Worm (Caenorhabditis elegans) whole organism, mixed stage, embryonic: ENCODE results near the gene cyp-25A2.
"Not testable (repeated sequence)": the region's sequence is repeated elsewhere in the genome, so short reads cannot be mapped to it uniquely, and the experiment has no call there.

Source experiments
- ham-2 ChIP-seq: fragments of 200-800 bp; sonication (Bioruptor generic); optimal IDR thresholded peaks from 2 replicates; lab custom pipeline; 2018; ENCODE audit warnings: mild to moderate bottlenecking, missing genetic modification characterization, missing compliant biosample characterization
- nhr-76 ChIP-seq: sonication (generic microtip); optimal IDR thresholded peaks from 2 replicates; lab custom pipeline; 2017; ENCODE audit warnings: missing biosample characterization, missing genetic modification characterization
- sem-2 ChIP-seq: fragments of 200-800 bp; sonication (Bioruptor generic); optimal IDR thresholded peaks from 2 replicates; lab custom pipeline; 2018; ENCODE audit warnings: mild to moderate bottlenecking, missing genetic modification characterization, missing compliant biosample characterization
- snpc-4 ChIP-seq: fragments of 150-350 bp; optimal IDR thresholded peaks from 2 replicates; lab custom pipeline; 2014; ENCODE audit warnings: missing biosample characterization, missing genetic modification characterization
- unc-39 ChIP-seq: fragments of 150-350 bp; optimal IDR thresholded peaks from 2 replicates; lab custom pipeline; 2014; ENCODE audit warnings: missing biosample characterization, missing genetic modification characterization
- unc-62 ChIP-seq: fragments of 150-350 bp; optimal IDR thresholded peaks from 2 replicates; lab custom pipeline; 2014; ENCODE audit warnings: missing biosample characterization, missing genetic modification reagents, missing genetic modification characterization

ce11 chrIII:3843514-3843913, 8.5 kb downstream of the cyp-25A2 start, which contains the start of gene C36A4.4:
- TF ChIP-seq nhr-76 (tag; lab: Kevin White, UChicago); ham-2 (GFP tag; lab: Kevin White, UChicago); unc-39 (tag; lab: Kevin White, UChicago); sem-2 (GFP tag; lab: Kevin White, UChicago); snpc-4 (tag; lab: Kevin White, UChicago); unc-62 (GFP tag; lab: Kevin White, UChicago): not testable (repeated sequence)
